Fruit fly (Drosophila melanogaster): ENCODE results near the gene Stt3B.

dm6 chr3R:25097486-25097885, 28.0 kb upstream of the Stt3B start, which contains the start of the genes CG33095 and CG33096:
- TF ChIP-seq usp (GFP tag; optimal IDR thresholded peaks at IDR 0.05) = no peak
- TF ChIP-seq psq (optimal IDR thresholded peaks at IDR 0.05) = no peak
- TF ChIP-seq Dll (optimal IDR thresholded peaks at IDR 0.05) = no peak

All from whole organism.